Worm (Caenorhabditis elegans) whole organism, L4 larva: ENCODE results near the gene xpf-1.

Experiments
- T20F7.1 ChIP-seq: fragments of 200-800 bp; sonication (Bioruptor generic); optimal IDR thresholded peaks from 2 replicates; lab custom pipeline; 2018; ENCODE audit warnings: mild to moderate bottlenecking, missing genetic modification characterization, missing compliant biosample characterization
- Y105C5A.15 ChIP-seq: fragments of 200-800 bp; sonication (Bioruptor generic); IDR thresholded peaks from 2 replicates; pipeline ENCODE4 v1.3.6; 2022; ENCODE audit warnings: missing genetic modification characterization, missing compliant biosample characterization
- Y5F2A.4 ChIP-seq: fragments of 200-800 bp; sonication (Bioruptor generic); optimal IDR thresholded peaks from 2 replicates; lab custom pipeline; 2018; ENCODE audit warnings: mild to moderate bottlenecking, missing genetic modification characterization, missing compliant biosample characterization
- ZK337.2 ChIP-seq: fragments of 200-800 bp; sonication (Bioruptor generic); IDR thresholded peaks from 2 replicates; pipeline ENCODE4 v1.3.6; 2022; ENCODE audit warnings: missing genetic modification reagents, missing genetic modification characterization, missing compliant biosample characterization
- aha-1 ChIP-seq: fragments of 150-350 bp; peaks from one replicate; lab custom pipeline; 2014; ENCODE audit warnings: missing biosample characterization, missing genetic modification characterization
- ceh-32 ChIP-seq: sonication (generic microtip); optimal IDR thresholded peaks from 2 replicates; lab custom pipeline; 2016; ENCODE audit warnings: mild to moderate bottlenecking, missing genetic modification characterization, missing compliant biosample characterization; ENCODE audit not compliant: poor library complexity
- ceh-44 ChIP-seq: fragments of 200-800 bp; sonication (Bioruptor generic); IDR thresholded peaks from 2 replicates; pipeline ENCODE4 v1.3.6; 2022; ENCODE audit warnings: missing genetic modification reagents, missing genetic modification characterization, missing compliant biosample characterization
- ceh-62 ChIP-seq: sonication (generic microtip); optimal IDR thresholded peaks from 2 replicates; lab custom pipeline; 2017; ENCODE audit warnings: missing biosample characterization, missing genetic modification characterization
- cey-2 ChIP-seq: sonication (generic microtip); optimal IDR thresholded peaks from 3 replicates; lab custom pipeline; 2017; ENCODE audit warnings: missing genetic modification characterization, mild to moderate bottlenecking, missing compliant biosample characterization, antibody characterized with exemption, borderline replicate concordance; ENCODE audit not compliant: insufficient read depth
- dmd-6 ChIP-seq: fragments of 200-800 bp; sonication (Bioruptor generic); IDR thresholded peaks from 2 replicates; pipeline ENCODE4 v1.3.6; 2022; ENCODE audit warnings: missing genetic modification reagents, missing genetic modification characterization, missing compliant biosample characterization
- dmd-8 ChIP-seq: fragments of 200-800 bp; sonication (Bioruptor generic); IDR thresholded peaks from 2 replicates; pipeline ENCODE4 v1.3.6; 2022; ENCODE audit warnings: missing genetic modification characterization, missing compliant biosample characterization
- dpl-1 ChIP-seq: fragments of 150-350 bp; optimal IDR thresholded peaks from 2 replicates; lab custom pipeline; 2014; ENCODE audit warnings: missing biosample characterization, missing genetic modification reagents, missing genetic modification characterization
- duxl-1 ChIP-seq: sonication (generic microtip); optimal IDR thresholded peaks from 2 replicates; lab custom pipeline; 2016; ENCODE audit warnings: mild to moderate bottlenecking, missing genetic modification characterization, moderate library complexity, missing compliant biosample characterization; ENCODE audit not compliant: poor library complexity
- hif-1 ChIP-seq, 2 experiments: sonication (generic microtip); optimal IDR thresholded peaks; 2 replicates each; lab custom pipeline; 2016 to 2017; ENCODE audit warnings: missing compliant biosample characterization in 2 of 2, missing genetic modification characterization in 2 of 2, missing genetic modification reagents in 2 of 2, missing genotype in 2 of 2, mild to moderate bottlenecking in 1 of 2
- hlh-11 ChIP-seq: fragments of 200-800 bp; sonication (Bioruptor generic); optimal IDR thresholded peaks from 2 replicates; lab custom pipeline; 2018; ENCODE audit warnings: mild to moderate bottlenecking, missing genetic modification characterization, missing compliant biosample characterization
- hlh-30 ChIP-seq: sonication (generic microtip); optimal IDR thresholded peaks from 2 replicates; lab custom pipeline; 2017; ENCODE audit warnings: antibody characterized with exemption, mild to moderate bottlenecking, missing genetic modification characterization, missing compliant biosample characterization; ENCODE audit not compliant: insufficient read depth
- hmg-1.1 ChIP-seq: fragments of 200-800 bp; sonication (Bioruptor generic); IDR thresholded peaks from 2 replicates; pipeline ENCODE4 v1.3.6; 2022; ENCODE audit warnings: missing genetic modification reagents, missing genetic modification characterization, missing compliant biosample characterization
- lin-1 ChIP-seq: fragments of 200-800 bp; sonication (Bioruptor generic); IDR thresholded peaks from 2 replicates; pipeline ENCODE4 v1.3.6; 2022; ENCODE audit warnings: missing genetic modification reagents, missing genetic modification characterization, missing compliant biosample characterization
- lin-13 ChIP-seq: fragments of 150-350 bp; optimal IDR thresholded peaks from 2 replicates; lab custom pipeline; 2014; ENCODE audit warnings: missing biosample characterization, missing genetic modification reagents, missing genetic modification characterization
- lsy-2 ChIP-seq, 2 experiments: fragments of 150-350 bp in 1 of 2; sonication (generic microtip) in 1 of 2; optimal IDR thresholded peaks; 2 replicates each; lab custom pipeline; 2014 to 2017; ENCODE audit warnings: missing biosample characterization in 2 of 2, missing genetic modification characterization in 2 of 2
- mes-2 ChIP-seq: sonication (generic microtip); optimal IDR thresholded peaks from 2 replicates; lab custom pipeline; 2016; ENCODE audit warnings: missing genotype, mild to moderate bottlenecking, missing genetic modification characterization, missing compliant biosample characterization; ENCODE audit not compliant: poor library complexity, severe bottlenecking
- nhr-11 ChIP-seq: fragments of 150-350 bp; optimal IDR thresholded peaks from 2 replicates; lab custom pipeline; 2014; ENCODE audit warnings: missing biosample characterization, missing genetic modification characterization
- nhr-111 ChIP-seq: fragments of 200-800 bp; sonication (Bioruptor generic); optimal IDR thresholded peaks from 2 replicates; lab custom pipeline; 2018; ENCODE audit warnings: mild to moderate bottlenecking, missing genetic modification characterization, missing compliant biosample characterization
- nhr-237 ChIP-seq: sonication (generic microtip); optimal IDR thresholded peaks from 2 replicates; lab custom pipeline; 2017; ENCODE audit warnings: missing biosample characterization, missing genetic modification characterization
- nhr-25 ChIP-seq: sonication (generic microtip); optimal IDR thresholded peaks from 2 replicates; lab custom pipeline; 2017; ENCODE audit warnings: missing genetic modification characterization, mild to moderate bottlenecking, missing compliant biosample characterization, antibody characterized with exemption, moderate library complexity, borderline replicate concordance; ENCODE audit not compliant: insufficient read depth
- nhr-28 ChIP-seq: fragments of 150-350 bp; optimal IDR thresholded peaks from 2 replicates; lab custom pipeline; 2014; ENCODE audit warnings: missing biosample characterization, missing genetic modification characterization
- nhr-6 ChIP-seq: fragments of 150-350 bp; optimal IDR thresholded peaks from 2 replicates; lab custom pipeline; 2014; ENCODE audit warnings: missing biosample characterization, missing genetic modification characterization
- pha-4 ChIP-seq, 2 experiments: fragments of 150-350 bp in 1 of 2; fragments of 200-800 bp in 1 of 2; sonication (Bioruptor generic) in 1 of 2; IDR thresholded peaks in 1 of 2; optimal IDR thresholded peaks in 1 of 2; 2 replicates each; pipeline versions ENCODE4 v1.3.6 to Lab custom; 2014 to 2022; ENCODE audit warnings: missing genetic modification characterization in 2 of 2, missing genetic modification reagents in 2 of 2, missing biosample characterization in 1 of 2, missing compliant biosample characterization in 1 of 2
- saeg-2 ChIP-seq: fragments of 200-800 bp; sonication (Bioruptor generic); IDR thresholded peaks from 2 replicates; pipeline ENCODE4 v1.3.6; 2022; ENCODE audit warnings: missing genetic modification reagents, missing genetic modification characterization, missing compliant biosample characterization
- sdz-12 ChIP-seq: fragments of 200-800 bp; sonication (Bioruptor generic); optimal IDR thresholded peaks from 2 replicates; lab custom pipeline; 2018; ENCODE audit warnings: mild to moderate bottlenecking, missing genetic modification characterization, missing compliant biosample characterization
- spr-3 ChIP-seq: fragments of 200-800 bp; sonication (Bioruptor generic); optimal IDR thresholded peaks from 2 replicates; lab custom pipeline; 2018; ENCODE audit warnings: mild to moderate bottlenecking, missing genetic modification characterization, missing compliant biosample characterization
- unc-130 ChIP-seq: sonication (generic microtip); optimal IDR thresholded peaks from 2 replicates; lab custom pipeline; 2016; ENCODE audit warnings: missing genetic modification reagents, missing genetic modification characterization, missing compliant biosample characterization
- unc-62 ChIP-seq, 3 experiments: fragments of 150-350 bp in 1 of 3; sonication (generic microtip); optimal IDR thresholded peaks in 2 of 3; peaks in 1 of 3; 1 replicate in 1 of 3; 2 replicates in 2 of 3; lab custom pipeline; 2014 to 2017; ENCODE audit warnings: missing biosample characterization in 3 of 3, missing genetic modification characterization in 3 of 3, missing genetic modification reagents in 3 of 3, missing genotype in 1 of 3
- zfp-3 ChIP-seq: fragments of 200-800 bp; sonication (Bioruptor generic); conservative IDR thresholded peaks from 2 replicates; pipeline ENCODE4 v1.3.6; 2022; ENCODE audit warnings: missing genetic modification reagents, missing genetic modification characterization, missing compliant biosample characterization
- zip-2 ChIP-seq: fragments of 150-350 bp; optimal IDR thresholded peaks from 2 replicates; lab custom pipeline; 2014; ENCODE audit warnings: missing biosample characterization, missing genetic modification characterization
- ztf-11 ChIP-seq: fragments of 150-350 bp; optimal IDR thresholded peaks from 2 replicates; lab custom pipeline; 2014; ENCODE audit warnings: missing biosample characterization, missing genetic modification characterization

xpf-1 gene

ce11 chrII:11652679-11653174 lies 43.2 kb upstream of the xpf-1 start, which contains the start of the genes rad-23 and rpn-12 (continued):
- TF ChIP-seq saeg-2, result no peak
- TF ChIP-seq lin-13 (GFP tag; lab: Kevin White, UChicago), result peak; percentile 32
- no peak for TF ChIP-seq ztf-11 (tag; lab: Kevin White, UChicago)
- TF ChIP-seq hif-1 (tag; optimal IDR thresholded peaks at IDR 0.05; lab: Kevin White, UChicago), result peak in 1 of 2 experiments; percentile 18
- no peak for TF ChIP-seq dmd-6
- peak; percentile 39 for TF ChIP-seq nhr-25 (tag; lab: Kevin White, UChicago)
- no peak for TF ChIP-seq ceh-62 (tag; lab: Kevin White, UChicago)

- no peak for TF ChIP-seq zfp-3
- no peak for TF ChIP-seq cey-2
- peak; percentile 3 for TF ChIP-seq nhr-28 (tag; lab: Kevin White, UChicago)
- TF ChIP-seq nhr-25 (tag; lab: Kevin White, UChicago), result no peak
- TF ChIP-seq T20F7.1, result no peak
- TF ChIP-seq hlh-11, result peak; percentile 6
Measured at ce11 chrII:11657079-11657478, 38.9 kb upstream of the xpf-1 start, which contains the start of gene nep-1. TSS of gene nep-1 (minus strand) at chrII:11657179.

ce11 chrII:11658854-11659253 lies 37.1 kb upstream of the xpf-1 start:
- TF ChIP-seq dmd-6, result no peak
- no peak for TF ChIP-seq zip-2 (tag; lab: Kevin White, UChicago)
- no peak for TF ChIP-seq duxl-1 (tag; lab: Kevin White, UChicago)

- TF ChIP-seq nhr-237 (tag; lab: Kevin White, UChicago) (no peak), dmd-8 (GFP tag; lab: Robert Waterston, UW) (no peak), nhr-11 (tag; lab: Kevin White, UChicago) (peak; percentile 29), aha-1 (tag; lab: Kevin White, UChicago) (peak; percentile 98), dpl-1 (GFP tag; lab: Kevin White, UChicago) (peak; percentile 87), mes-2 (tag; lab: Kevin White, UChicago) (peak; percentile 85), sdz-12 (GFP tag; lab: Kevin White, UChicago) (no peak), lsy-2 (tag; optimal IDR thresholded peaks at IDR 0.05; lab: Kevin White, UChicago) (peak in 1 of 2 experiments; percentile 34), ZK337.2 (GFP tag; lab: Robert Waterston, UW) (no peak), ceh-44 (GFP tag; lab: Robert Waterston, UW) (no peak), dmd-6 (peak; percentile 22; the same call in 1 of the 2 replicates), unc-130 (peak; percentile 14), Y105C5A.15 (GFP tag; lab: Robert Waterston, UW) (no peak), hlh-30 (tag; lab: Kevin White, UChicago) (no peak), pha-4 (GFP tag; IDR thresholded peaks at IDR 0.05; lab: Robert Waterston, UW) (no peak), pha-4 (tag; optimal IDR thresholded peaks at IDR 0.05; lab: Kevin White, UChicago) (peak; percentile 67), Y5F2A.4 (GFP tag; lab: Kevin White, UChicago) (no peak), ceh-32 (no peak), lin-1 (GFP tag; lab: Robert Waterston, UW) (no peak), unc-62 (GFP tag; optimal IDR thresholded peaks at IDR 0.05 in 1 of 2; lab: Kevin White, UChicago) (peak in 1 of 2 experiments; percentile 98), unc-62 (tag; optimal IDR thresholded peaks at IDR 0.05; lab: Kevin White, UChicago) (no peak), nhr-111 (GFP tag; lab: Kevin White, UChicago) (no peak), nhr-6 (tag; lab: Kevin White, UChicago) (peak; percentile 81), hmg-1.1 (GFP tag; lab: Robert Waterston, UW) (peak; percentile 54; the same call in 1 of the 2 replicates), hlh-11 (peak; percentile 65), spr-3 (GFP tag; lab: Kevin White, UChicago) (no peak)
Measured at ce11 chrII:11675877-11676473, 20.0 kb upstream of the xpf-1 start, which contains the start of the genes trr-1 and C47D12.2. TSS of gene trr-1 (minus strand) at chrII:11675927. TSS of gene C47D12.2 (plus strand) at chrII:11676306.
